Worm (Caenorhabditis elegans) whole organism, L4 larva: ENCODE measurements around the gene acr-7.

Experiments used
- D1046.2 ChIP-seq: fragments of 200-800 bp; sonication (Bioruptor generic); IDR thresholded peaks from 2 replicates; pipeline ENCODE4 v1.3.6; 2022; ENCODE audit warnings: missing genetic modification characterization, missing compliant biosample characterization
- ZK546.5 ChIP-seq, 2 experiments: sonication (generic microtip); optimal IDR thresholded peaks; 2 replicates each; lab custom pipeline; 2017; ENCODE audit warnings: missing biosample characterization in 2 of 2, missing genetic modification characterization in 2 of 2
- aha-1 ChIP-seq: fragments of 150-350 bp; peaks from one replicate; lab custom pipeline; 2014; ENCODE audit warnings: missing biosample characterization, missing genetic modification characterization
- ama-1 ChIP-seq: fragments of 150-350 bp; optimal IDR thresholded peaks from 2 replicates; lab custom pipeline; 2014; ENCODE audit warnings: inconsistent platforms, mixed read lengths
- ceh-20 ChIP-seq: fragments of 200-800 bp; sonication (Bioruptor generic); IDR thresholded peaks from 2 replicates; pipeline ENCODE4 v1.3.6; 2022; ENCODE audit warnings: missing genetic modification reagents, missing genetic modification characterization, missing compliant biosample characterization
- ceh-82 ChIP-seq: sonication (generic microtip); optimal IDR thresholded peaks from 2 replicates; lab custom pipeline; 2017; ENCODE audit warnings: missing biosample characterization, missing genetic modification characterization
- egl-27 ChIP-seq: sonication (generic microtip); optimal IDR thresholded peaks from 3 replicates; lab custom pipeline; 2017; ENCODE audit warnings: missing biosample characterization, missing genetic modification reagents, missing genetic modification characterization
- lin-39 ChIP-seq: fragments of 150-350 bp; optimal IDR thresholded peaks from 2 replicates; lab custom pipeline; 2014; ENCODE audit warnings: missing biosample characterization, missing genetic modification reagents, missing genetic modification characterization
- madf-9 ChIP-seq: fragments of 200-800 bp; sonication (Bioruptor generic); conservative IDR thresholded peaks from 2 replicates; pipeline ENCODE4 v1.3.6; 2022; ENCODE audit warnings: missing genetic modification reagents, missing genetic modification characterization, missing compliant biosample characterization
- mdt-29 ChIP-seq: fragments of 200-800 bp; sonication (Bioruptor generic); IDR thresholded peaks from 2 replicates; pipeline ENCODE4 v1.3.6; 2022; ENCODE audit warnings: missing genetic modification reagents, missing genetic modification characterization, missing compliant biosample characterization
- nhr-77 ChIP-seq: fragments of 150-350 bp; optimal IDR thresholded peaks from 2 replicates; lab custom pipeline; 2014; ENCODE audit warnings: missing biosample characterization, missing genetic modification characterization
- snpc-4 ChIP-seq: fragments of 150-350 bp; optimal IDR thresholded peaks from 2 replicates; lab custom pipeline; 2014; ENCODE audit warnings: missing biosample characterization, missing genetic modification characterization
- unc-62 ChIP-seq, 3 experiments: fragments of 150-350 bp in 1 of 3; sonication (generic microtip); optimal IDR thresholded peaks in 2 of 3; peaks in 1 of 3; 1 replicate in 1 of 3; 2 replicates in 2 of 3; lab custom pipeline; 2014 to 2017; ENCODE audit warnings: missing biosample characterization in 3 of 3, missing genetic modification characterization in 3 of 3, missing genetic modification reagents in 3 of 3, missing genotype in 1 of 3
- zfp-3 ChIP-seq: fragments of 200-800 bp; sonication (Bioruptor generic); conservative IDR thresholded peaks from 2 replicates; pipeline ENCODE4 v1.3.6; 2022; ENCODE audit warnings: missing genetic modification reagents, missing genetic modification characterization, missing compliant biosample characterization

DNA sequence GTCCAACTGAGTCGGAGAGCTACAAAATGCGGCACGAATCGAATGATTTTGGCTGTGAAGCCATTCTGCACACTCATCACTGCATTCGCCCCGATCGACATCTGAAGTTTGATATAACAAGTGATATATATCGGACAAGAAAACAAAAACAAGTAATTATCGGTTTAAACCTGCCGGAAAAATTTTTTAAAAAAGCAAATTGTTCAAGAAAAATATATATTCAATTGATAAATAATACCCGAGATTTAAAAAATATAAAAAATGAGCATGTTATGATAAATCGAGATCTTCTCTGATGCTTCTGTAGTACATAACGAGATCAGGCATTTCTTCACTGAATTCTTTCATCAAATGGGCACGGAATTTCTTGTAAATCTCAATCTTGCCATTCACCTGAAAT lies 4.1 kb upstream of the acr-7 start, which contains the start of gene T09A5.5:
- TF ChIP-seq madf-9 (GFP tag; lab: Robert Waterston, UW): no peak
- no peak for TF ChIP-seq mdt-29 (GFP tag; lab: Robert Waterston, UW)
- no peak for TF ChIP-seq D1046.2 (GFP tag; lab: Robert Waterston, UW)
- TF ChIP-seq ama-1 (lab: Kevin White, UChicago): no peak
- TF ChIP-seq zfp-3 (GFP tag; lab: Robert Waterston, UW): no peak
- no peak for TF ChIP-seq unc-62 (GFP tag; optimal IDR thresholded peaks at IDR 0.05 in 1 of 2; lab: Kevin White, UChicago)
- TF ChIP-seq unc-62 (tag; optimal IDR thresholded peaks at IDR 0.05; lab: Kevin White, UChicago): no peak
- no peak for TF ChIP-seq lin-39
- TF ChIP-seq ceh-82 (tag; lab: Kevin White, UChicago): no peak
- no peak for TF ChIP-seq ceh-20 (GFP tag; lab: Robert Waterston, UW)
- no peak for TF ChIP-seq ZK546.5 (tag; optimal IDR thresholded peaks at IDR 0.05; lab: Kevin White, UChicago)
- TF ChIP-seq snpc-4 (tag; lab: Kevin White, UChicago): no peak
- no peak for TF ChIP-seq nhr-77 (tag; lab: Kevin White, UChicago)
- no peak for TF ChIP-seq egl-27 (tag; lab: Kevin White, UChicago)
- TF ChIP-seq aha-1 (tag; lab: Kevin White, UChicago): no peak
